Worm (Caenorhabditis elegans) whole organism, early embryonic: ENCODE measurements around the gene mks-3.

ENCODE experiments used
- B0310.2 ChIP-seq: sonication (generic microtip); optimal IDR thresholded peaks from 2 replicates; lab custom pipeline; 2016; ENCODE audit warnings: mild to moderate bottlenecking, missing genetic modification characterization, missing compliant biosample characterization
- F13C5.2 ChIP-seq: sonication (generic microtip); optimal IDR thresholded peaks from 2 replicates; lab custom pipeline; 2017; ENCODE audit warnings: mild to moderate bottlenecking, missing genetic modification characterization, inconsistent platforms, missing compliant biosample characterization
- aly-1 ChIP-seq: sonication (generic microtip); optimal IDR thresholded peaks from 2 replicates; lab custom pipeline; 2016; ENCODE audit warnings: missing genetic modification characterization, missing compliant biosample characterization
- ama-1 ChIP-seq: fragments of 150-350 bp; optimal IDR thresholded peaks from 2 replicates; lab custom pipeline; 2014
- ceh-13 ChIP-seq: fragments of 200-800 bp; sonication (Bioruptor generic); optimal IDR thresholded peaks from 2 replicates; lab custom pipeline; 2018; ENCODE audit warnings: mild to moderate bottlenecking, missing genetic modification characterization, missing compliant biosample characterization
- ceh-36 ChIP-seq: sonication (generic microtip); optimal IDR thresholded peaks from 2 replicates; lab custom pipeline; 2016; ENCODE audit warnings: missing genetic modification characterization, inconsistent platforms, missing compliant biosample characterization
- ets-7 ChIP-seq: sonication (generic microtip); optimal IDR thresholded peaks from 2 replicates; lab custom pipeline; 2016; ENCODE audit warnings: missing genotype, missing genetic modification characterization, missing compliant biosample characterization
- flt-1 ChIP-seq: fragments of 200-800 bp; sonication (Bioruptor generic); IDR thresholded peaks from 2 replicates; pipeline ENCODE4 v1.3.6; 2022; ENCODE audit warnings: missing genetic modification characterization, missing compliant biosample characterization
- hmbx-1 ChIP-seq: sonication (generic microtip); optimal IDR thresholded peaks from 2 replicates; lab custom pipeline; 2016; ENCODE audit warnings: mild to moderate bottlenecking, missing genetic modification characterization, missing compliant biosample characterization
- hmg-4 ChIP-seq: fragments of 200-800 bp; sonication (Bioruptor generic); optimal IDR thresholded peaks from 2 replicates; lab custom pipeline; 2018; ENCODE audit warnings: mild to moderate bottlenecking, missing genetic modification characterization, missing compliant biosample characterization
- hnd-1 ChIP-seq: sonication (generic microtip); optimal IDR thresholded peaks from 2 replicates; lab custom pipeline; 2016; ENCODE audit warnings: missing genetic modification characterization, missing compliant biosample characterization
- pes-1 ChIP-seq: fragments of 200-800 bp; sonication (Bioruptor generic); IDR thresholded peaks from 2 replicates; pipeline ENCODE4 v1.3.6; 2022; ENCODE audit warnings: missing genetic modification reagents, missing genetic modification characterization, missing compliant biosample characterization
- scrt-1 ChIP-seq: fragments of 200-800 bp; sonication (Bioruptor generic); IDR thresholded peaks from 2 replicates; pipeline ENCODE4 v1.3.6; 2022; ENCODE audit warnings: missing genetic modification characterization, missing compliant biosample characterization
- sea-1 ChIP-seq: fragments of 200-800 bp; sonication (Bioruptor generic); conservative IDR thresholded peaks from 2 replicates; pipeline ENCODE4 v1.3.6; 2022; ENCODE audit warnings: missing genetic modification characterization, missing compliant biosample characterization
- tbx-11 ChIP-seq: fragments of 200-800 bp; sonication (Bioruptor generic); IDR thresholded peaks from 2 replicates; pipeline ENCODE4 v1.3.6; 2022; ENCODE audit warnings: missing genetic modification characterization, missing compliant biosample characterization
- tbx-37 ChIP-seq: fragments of 200-800 bp; sonication (Bioruptor generic); conservative IDR thresholded peaks from 2 replicates; pipeline ENCODE4 v1.3.6; 2022; ENCODE audit warnings: missing genetic modification reagents, missing genetic modification characterization, missing compliant biosample characterization
- tra-4 ChIP-seq: sonication (generic microtip); optimal IDR thresholded peaks from 2 replicates; lab custom pipeline; 2017; ENCODE audit warnings: missing genetic modification characterization, missing compliant biosample characterization

mks-3 gene

ce11 chrII:7588295-7588694 is 4.8 kb upstream of the mks-3 start:
- TF ChIP-seq tbx-11 (GFP tag; lab: Robert Waterston, UW) (no peak), ceh-36 (tag; lab: Kevin White, UChicago) (no peak), hmbx-1 (no peak), F13C5.2 (no peak), hnd-1 (tag; lab: Kevin White, UChicago) (no peak), ceh-13 (GFP tag; lab: Kevin White, UChicago) (no peak), ets-7 (tag; lab: Kevin White, UChicago) (no peak), aly-1 (tag; lab: Kevin White, UChicago) (no peak), pes-1 (GFP tag; lab: Robert Waterston, UW) (no peak), tbx-37 (no peak), tra-4 (tag; lab: Kevin White, UChicago) (no peak), flt-1 (no peak), ama-1 (no peak), hmg-4 (no peak), B0310.2 (tag; lab: Kevin White, UChicago) (no peak), scrt-1 (GFP tag; lab: Robert Waterston, UW) (no peak), sea-1 (GFP tag; lab: Robert Waterston, UW) (no peak)

ce11 chrII:7577412-7577811 is 6.0 kb downstream of the mks-3 start, which contains the start of gene F35D2.6:
Gene F35D2.6 (plus strand): TSS chrII:7577712.
- no peak for TF ChIP-seq B0310.2 (tag; lab: Kevin White, UChicago)
- TF ChIP-seq sea-1 (GFP tag; lab: Robert Waterston, UW), result no peak
- no peak for TF ChIP-seq ama-1
- TF ChIP-seq aly-1 (tag; lab: Kevin White, UChicago), result no peak
- no peak for TF ChIP-seq hmbx-1
- TF ChIP-seq tra-4 (tag; lab: Kevin White, UChicago), result no peak
- no peak for TF ChIP-seq tbx-11 (GFP tag; lab: Robert Waterston, UW)
- TF ChIP-seq hnd-1 (tag; lab: Kevin White, UChicago), result no peak
- no peak for TF ChIP-seq ceh-13 (GFP tag; lab: Kevin White, UChicago)
- TF ChIP-seq ceh-36 (tag; lab: Kevin White, UChicago), result no peak
- TF ChIP-seq pes-1 (GFP tag; lab: Robert Waterston, UW), result no peak
- TF ChIP-seq scrt-1 (GFP tag; lab: Robert Waterston, UW), result no peak
- no peak for TF ChIP-seq tbx-37
- no peak for TF ChIP-seq ets-7 (tag; lab: Kevin White, UChicago)
- no peak for TF ChIP-seq hmg-4
- no peak for TF ChIP-seq flt-1
- no peak for TF ChIP-seq F13C5.2

ce11 chrII:7575614-7576013 is 7.8 kb downstream of the mks-3 start, which contains the start of gene F35D2.1:
Gene F35D2.1 (plus strand): TSS chrII:7575914.
- TF ChIP-seq tbx-37, result no peak

DNA sequence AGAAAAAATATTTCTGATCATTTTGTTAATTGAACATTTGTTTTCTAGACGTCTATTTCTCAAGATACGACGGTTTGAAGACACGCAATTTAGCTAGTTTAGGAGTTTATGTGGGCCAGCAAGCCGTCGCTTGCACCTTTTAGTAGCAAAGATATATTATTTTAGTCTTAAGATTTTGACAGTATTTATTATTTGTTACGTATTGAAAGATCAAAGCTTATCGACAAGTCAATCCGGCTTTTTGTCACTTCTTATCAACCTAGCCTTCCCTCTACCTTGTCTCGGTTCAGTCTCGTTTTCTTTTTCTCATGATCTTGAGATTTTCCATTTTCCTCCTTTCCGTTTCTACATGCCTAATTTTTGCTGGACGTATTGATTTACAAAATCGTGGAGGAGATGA is 9.3 kb downstream of the mks-3 start, which contains the start of gene F35D2.2:
TSS of gene F35D2.2 (plus strand) at position 301 of the 400 bp plus-strand sequence.
- TF ChIP-seq aly-1 (tag; lab: Kevin White, UChicago) (no peak), F13C5.2 (no peak), ceh-36 (tag; lab: Kevin White, UChicago) (no peak), sea-1 (GFP tag; lab: Robert Waterston, UW) (no peak), ets-7 (tag; lab: Kevin White, UChicago) (no peak), pes-1 (GFP tag; lab: Robert Waterston, UW) (no peak), hmg-4 (no peak), scrt-1 (GFP tag; lab: Robert Waterston, UW) (no peak), ceh-13 (GFP tag; lab: Kevin White, UChicago) (no peak), hnd-1 (tag; lab: Kevin White, UChicago) (no peak), tbx-37 (no peak), hmbx-1 (no peak), tbx-11 (GFP tag; lab: Robert Waterston, UW) (no peak)

ce11 chrII:7570820-7571219 is 12.6 kb downstream of the mks-3 start:
- peak; percentile 62 for TF ChIP-seq ceh-36 (tag; lab: Kevin White, UChicago)
- TF ChIP-seq pes-1 (GFP tag; lab: Robert Waterston, UW), result no peak

DNA sequence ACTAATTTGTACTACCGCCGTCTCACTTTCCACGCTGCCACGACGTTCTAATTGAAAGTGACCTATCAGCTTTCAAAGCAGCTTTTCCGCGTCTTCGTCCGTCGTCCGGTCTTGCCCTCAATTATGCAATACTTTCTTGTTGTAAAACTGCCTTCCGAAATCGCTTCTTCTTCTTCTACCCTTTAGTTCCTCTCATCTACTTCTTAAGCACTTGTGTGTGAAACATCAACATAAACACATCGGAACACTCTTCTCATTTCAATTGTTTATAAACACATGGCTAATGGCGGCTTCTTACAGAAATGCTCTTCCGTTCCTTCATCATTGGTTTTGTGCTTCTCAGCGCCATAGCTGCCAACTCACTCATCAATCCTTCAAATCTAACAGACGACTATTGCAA is 13.2 kb downstream of the mks-3 start, which contains the start of gene F35D2.3:
TSS of gene F35D2.3 (plus strand) at position 301 of the 400 bp plus-strand sequence.
- no peak for TF ChIP-seq F13C5.2
- TF ChIP-seq scrt-1 (GFP tag; lab: Robert Waterston, UW), result no peak
- TF ChIP-seq ceh-13 (GFP tag; lab: Kevin White, UChicago), result no peak
- no peak for TF ChIP-seq ets-7 (tag; lab: Kevin White, UChicago)
- no peak for TF ChIP-seq sea-1 (GFP tag; lab: Robert Waterston, UW)
- no peak for TF ChIP-seq pes-1 (GFP tag; lab: Robert Waterston, UW)
- no peak for TF ChIP-seq tra-4 (tag; lab: Kevin White, UChicago)
- TF ChIP-seq hmbx-1, result no peak
- TF ChIP-seq B0310.2 (tag; lab: Kevin White, UChicago), result no peak
- no peak for TF ChIP-seq ama-1
- no peak for TF ChIP-seq aly-1 (tag; lab: Kevin White, UChicago)

- TF ChIP-seq scrt-1 (GFP tag; lab: Robert Waterston, UW), result no peak
- TF ChIP-seq aly-1 (tag; lab: Kevin White, UChicago), result no peak
- no peak for TF ChIP-seq B0310.2 (tag; lab: Kevin White, UChicago)
- no peak for TF ChIP-seq ceh-36 (tag; lab: Kevin White, UChicago)
- no peak for TF ChIP-seq ceh-13 (GFP tag; lab: Kevin White, UChicago)
- no peak for TF ChIP-seq tra-4 (tag; lab: Kevin White, UChicago)
- TF ChIP-seq hmg-4, result no peak
- TF ChIP-seq sea-1 (GFP tag; lab: Robert Waterston, UW), result no peak
- no peak for TF ChIP-seq tbx-11 (GFP tag; lab: Robert Waterston, UW)
- no peak for TF ChIP-seq flt-1
- TF ChIP-seq tbx-37, result no peak
- no peak for TF ChIP-seq pes-1 (GFP tag; lab: Robert Waterston, UW)
- no peak for TF ChIP-seq hmbx-1
- TF ChIP-seq ets-7 (tag; lab: Kevin White, UChicago), result no peak
- TF ChIP-seq F13C5.2, result no peak
- TF ChIP-seq ama-1, result no peak
- no peak for TF ChIP-seq hnd-1 (tag; lab: Kevin White, UChicago)
Measured at ce11 chrII:7562616-7563015, 20.8 kb downstream of the mks-3 start.
